Worm (Caenorhabditis elegans) whole organism, mixed stage, embryonic: Measurements from ENCODE around the gene hrpa-1.

Experiments
- M03D4.4 ChIP-seq: sonication (generic microtip); optimal IDR thresholded peaks from 2 replicates; lab custom pipeline; 2017; ENCODE audit warnings: mild to moderate bottlenecking, missing genetic modification characterization, missing compliant biosample characterization
- bed-3 ChIP-seq: fragments of 200-800 bp; sonication (Bioruptor generic); optimal IDR thresholded peaks from 3 replicates; lab custom pipeline; 2018; ENCODE audit warnings: mild to moderate bottlenecking, missing genetic modification characterization, moderate library complexity, missing compliant biosample characterization
- blmp-1 ChIP-seq: fragments of 150-350 bp; optimal IDR thresholded peaks from 2 replicates; lab custom pipeline; 2014; ENCODE audit warnings: missing biosample characterization, missing genetic modification characterization
- ceh-39 ChIP-seq: fragments of 150-350 bp; optimal IDR thresholded peaks from 2 replicates; lab custom pipeline; 2014; ENCODE audit warnings: missing biosample characterization, missing genetic modification characterization
- ceh-43 ChIP-seq: fragments of 200-800 bp; sonication (Bioruptor generic); optimal IDR thresholded peaks from 2 replicates; lab custom pipeline; 2018; ENCODE audit warnings: mild to moderate bottlenecking, missing genetic modification characterization, moderate library complexity, missing compliant biosample characterization
- ceh-83 ChIP-seq: fragments of 200-800 bp; sonication (Bioruptor generic); optimal IDR thresholded peaks from 2 replicates; lab custom pipeline; 2018; ENCODE audit warnings: mild to moderate bottlenecking, missing genetic modification characterization, missing compliant biosample characterization
- cnd-1 ChIP-seq: fragments of 200-800 bp; sonication (Bioruptor generic); optimal IDR thresholded peaks from 2 replicates; lab custom pipeline; 2018; ENCODE audit warnings: mild to moderate bottlenecking, missing genetic modification characterization, missing compliant biosample characterization
- drap-1 ChIP-seq: fragments of 200-800 bp; sonication (Bioruptor generic); optimal IDR thresholded peaks from 3 replicates; lab custom pipeline; 2018; ENCODE audit warnings: mild to moderate bottlenecking, missing genetic modification characterization, missing compliant biosample characterization
- elt-1 ChIP-seq: sonication (generic microtip); optimal IDR thresholded peaks from 2 replicates; lab custom pipeline; 2017; ENCODE audit warnings: missing genetic modification characterization, mild to moderate bottlenecking, missing compliant biosample characterization, antibody characterized with exemption, moderate library complexity, borderline replicate concordance; ENCODE audit not compliant: insufficient read depth
- elt-3 ChIP-seq: fragments of 150-350 bp; optimal IDR thresholded peaks from 2 replicates; lab custom pipeline; 2014; ENCODE audit warnings: missing biosample characterization, missing genetic modification characterization
- flh-1 ChIP-seq: fragments of 200-800 bp; sonication (Bioruptor generic); optimal IDR thresholded peaks from 2 replicates; lab custom pipeline; 2018; ENCODE audit warnings: mild to moderate bottlenecking, missing genetic modification characterization, moderate library complexity, missing compliant biosample characterization
- ham-2 ChIP-seq: fragments of 200-800 bp; sonication (Bioruptor generic); optimal IDR thresholded peaks from 2 replicates; lab custom pipeline; 2018; ENCODE audit warnings: mild to moderate bottlenecking, missing genetic modification characterization, missing compliant biosample characterization
- hlh-1 ChIP-seq: fragments of 150-350 bp; optimal IDR thresholded peaks from 2 replicates; lab custom pipeline; 2014; ENCODE audit warnings: missing biosample characterization, missing genetic modification reagents, missing genetic modification characterization
- lin-13 ChIP-seq: fragments of 150-350 bp; optimal IDR thresholded peaks from 2 replicates; lab custom pipeline; 2014; ENCODE audit warnings: missing biosample characterization, missing genetic modification characterization
- lin-32 ChIP-seq: fragments of 200-800 bp; sonication (Bioruptor generic); optimal IDR thresholded peaks from 2 replicates; lab custom pipeline; 2018; ENCODE audit warnings: mild to moderate bottlenecking, missing genetic modification characterization, missing compliant biosample characterization
- lsy-2 ChIP-seq: fragments of 150-350 bp; optimal IDR thresholded peaks from 2 replicates; lab custom pipeline; 2014; ENCODE audit warnings: missing biosample characterization, missing genetic modification characterization
- mab-5 ChIP-seq: fragments of 150-350 bp; optimal IDR thresholded peaks from 2 replicates; lab custom pipeline; 2014; ENCODE audit warnings: missing biosample characterization, missing genetic modification characterization
- mls-2 ChIP-seq: sonication (generic microtip); optimal IDR thresholded peaks from 2 replicates; lab custom pipeline; 2016; ENCODE audit warnings: mild to moderate bottlenecking, missing genetic modification characterization, moderate library complexity, missing compliant biosample characterization
- nhr-12 ChIP-seq: fragments of 150-350 bp; optimal IDR thresholded peaks from 2 replicates; lab custom pipeline; 2014; ENCODE audit warnings: missing biosample characterization, missing genetic modification characterization
- nhr-2 ChIP-seq: fragments of 150-350 bp; optimal IDR thresholded peaks from 2 replicates; lab custom pipeline; 2014; ENCODE audit warnings: missing biosample characterization, missing genetic modification characterization
- nhr-237 ChIP-seq: fragments of 150-350 bp; optimal IDR thresholded peaks from 2 replicates; lab custom pipeline; 2014; ENCODE audit warnings: missing biosample characterization, missing genetic modification characterization
- nhr-28 ChIP-seq: fragments of 150-350 bp; optimal IDR thresholded peaks from 2 replicates; lab custom pipeline; 2014; ENCODE audit warnings: missing biosample characterization, missing genetic modification characterization
- nhr-76 ChIP-seq: sonication (generic microtip); optimal IDR thresholded peaks from 2 replicates; lab custom pipeline; 2017; ENCODE audit warnings: missing biosample characterization, missing genetic modification characterization
- pha-4 ChIP-seq: fragments of 150-350 bp; optimal IDR thresholded peaks from 2 replicates; lab custom pipeline; 2018; ENCODE audit warnings: missing biosample characterization, missing genetic modification reagents, missing genetic modification characterization
- sem-2 ChIP-seq: fragments of 200-800 bp; sonication (Bioruptor generic); optimal IDR thresholded peaks from 2 replicates; lab custom pipeline; 2018; ENCODE audit warnings: mild to moderate bottlenecking, missing genetic modification characterization, missing compliant biosample characterization
- snpc-4 ChIP-seq: fragments of 150-350 bp; optimal IDR thresholded peaks from 2 replicates; lab custom pipeline; 2014; ENCODE audit warnings: missing biosample characterization, missing genetic modification characterization
- tbx-8 ChIP-seq: fragments of 200-800 bp; sonication (Bioruptor generic); optimal IDR thresholded peaks from 2 replicates; lab custom pipeline; 2018; ENCODE audit warnings: mild to moderate bottlenecking, missing genetic modification characterization, moderate library complexity, missing compliant biosample characterization
- unc-120 ChIP-seq: sonication (generic microtip); optimal IDR thresholded peaks from 2 replicates; lab custom pipeline; 2017; ENCODE audit warnings: missing genetic modification characterization, missing compliant biosample characterization; ENCODE audit not compliant: poor library complexity, severe bottlenecking
- unc-39 ChIP-seq: fragments of 150-350 bp; optimal IDR thresholded peaks from 2 replicates; lab custom pipeline; 2014; ENCODE audit warnings: missing biosample characterization, missing genetic modification characterization
- unc-62 ChIP-seq: fragments of 150-350 bp; optimal IDR thresholded peaks from 2 replicates; lab custom pipeline; 2014; ENCODE audit warnings: missing biosample characterization, missing genetic modification reagents, missing genetic modification characterization
- zip-8 ChIP-seq: fragments of 150-350 bp; optimal IDR thresholded peaks from 2 replicates; lab custom pipeline; 2014; ENCODE audit warnings: missing biosample characterization, missing genetic modification characterization
- ztf-11 ChIP-seq: fragments of 150-350 bp; optimal IDR thresholded peaks from 2 replicates; lab custom pipeline; 2014; ENCODE audit warnings: missing biosample characterization, missing genetic modification characterization

hrpa-1 gene

ce11 chrIV:3310662-3311219 lies 27.9 kb downstream of the hrpa-1 start:
- TF ChIP-seq M03D4.4 (no peak), nhr-76 (tag; lab: Kevin White, UChicago) (no peak), ztf-11 (tag; lab: Kevin White, UChicago) (no peak), bed-3 (GFP tag; lab: Kevin White, UChicago) (no peak), ceh-39 (no peak), tbx-8 (GFP tag; lab: Kevin White, UChicago) (no peak), unc-62 (GFP tag; lab: Kevin White, UChicago) (no peak), nhr-237 (tag; lab: Kevin White, UChicago) (no peak), ham-2 (GFP tag; lab: Kevin White, UChicago) (no peak), mab-5 (no peak), mls-2 (tag; lab: Kevin White, UChicago) (no peak), elt-1 (tag; lab: Kevin White, UChicago) (no peak)
- TF ChIP-seq, all 35 proteins: peak for 0

ce11 chrIV:3308885-3309284 lies 29.8 kb downstream of the hrpa-1 start:
- TF ChIP-seq nhr-28 (no peak), hlh-1 (tag; lab: Kevin White, UChicago) (no peak), nhr-2 (tag; lab: Kevin White, UChicago) (no peak), unc-62 (GFP tag; lab: Kevin White, UChicago) (no peak), ceh-43 (no peak), ceh-83 (no peak), lin-13 (no peak), ham-2 (GFP tag; lab: Kevin White, UChicago) (no peak), nhr-76 (tag; lab: Kevin White, UChicago) (no peak), tbx-8 (GFP tag; lab: Kevin White, UChicago) (no peak), sem-2 (no peak), cnd-1 (tag; lab: Kevin White, UChicago) (no peak), elt-3 (tag; lab: Kevin White, UChicago) (no peak), unc-39 (tag; lab: Kevin White, UChicago) (no peak), lin-32 (no peak), zip-8 (tag; lab: Kevin White, UChicago) (no peak)

- no peak for TF ChIP-seq nhr-76 (tag; lab: Kevin White, UChicago)
- TF ChIP-seq tbx-8 (GFP tag; lab: Kevin White, UChicago): no peak
- TF ChIP-seq ceh-43: no peak
- no peak for TF ChIP-seq pha-4 (tag; lab: Kevin White, UChicago)
- TF ChIP-seq unc-62 (GFP tag; lab: Kevin White, UChicago): no peak
- no peak for TF ChIP-seq nhr-12 (tag; lab: Kevin White, UChicago)
- TF ChIP-seq blmp-1 (tag; lab: Kevin White, UChicago): no peak
- no peak for TF ChIP-seq snpc-4 (tag; lab: Kevin White, UChicago)
- no peak for TF ChIP-seq elt-3 (tag; lab: Kevin White, UChicago)
- no peak for TF ChIP-seq M03D4.4
- TF ChIP-seq bed-3 (GFP tag; lab: Kevin White, UChicago): no peak
- no peak for TF ChIP-seq zip-8 (tag; lab: Kevin White, UChicago)
- TF ChIP-seq mab-5: no peak
- no peak for TF ChIP-seq hlh-1 (tag; lab: Kevin White, UChicago)
- TF ChIP-seq unc-120: no peak
- no peak for TF ChIP-seq elt-1 (tag; lab: Kevin White, UChicago)
- TF ChIP-seq, all 35 proteins: peak for 0
Measured at ce11 chrIV:3307463-3307862, 31.2 kb downstream of the hrpa-1 start, which contains the start of gene W08E12.9. TSS of gene W08E12.9 (minus strand) at chrIV:3307563.

ce11 chrIV:3305575-3305974 lies 33.1 kb downstream of the hrpa-1 start, which contains the start of gene W08E12.2:
TSS of gene W08E12.2 (plus strand) at chrIV:3305875.
- TF ChIP-seq blmp-1 (tag; lab: Kevin White, UChicago) (no peak), ceh-43 (no peak), nhr-12 (tag; lab: Kevin White, UChicago) (no peak), lin-32 (no peak), bed-3 (GFP tag; lab: Kevin White, UChicago) (no peak), unc-39 (tag; lab: Kevin White, UChicago) (no peak), drap-1 (GFP tag; lab: Kevin White, UChicago) (no peak), zip-8 (tag; lab: Kevin White, UChicago) (no peak), M03D4.4 (no peak), flh-1 (GFP tag; lab: Kevin White, UChicago) (no peak), lin-13 (no peak), sem-2 (no peak), ztf-11 (tag; lab: Kevin White, UChicago) (no peak), tbx-8 (GFP tag; lab: Kevin White, UChicago) (no peak), lsy-2 (tag; lab: Kevin White, UChicago) (no peak), ceh-39 (no peak)
